Fruit fly (Drosophila melanogaster) whole organism, embryonic: ENCODE data around the gene Teh2.

ENCODE experiments used
- Aef1 ChIP-seq: fragments of 200-800 bp; sonication (Bioruptor generic); IDR thresholded peaks from 3 replicates; pipeline ENCODE4 v1.3.6; 2022; ENCODE audit warnings: missing biosample characterization, missing genetic modification characterization
- Atf3 ChIP-seq: fragments of 200-800 bp; sonication (Bioruptor generic); optimal IDR thresholded peaks from 3 replicates; lab custom pipeline; 2016; ENCODE audit warnings: missing biosample characterization, missing genetic modification characterization
- C15 ChIP-seq: fragments of 200-800 bp; sonication (Bioruptor generic); IDR thresholded peaks from 3 replicates; pipeline ENCODE4 v1.3.6; 2022; ENCODE audit warnings: missing biosample characterization, missing genetic modification characterization
- CG10366 ChIP-seq: fragments of 200-800 bp; sonication (Bioruptor generic); IDR thresholded peaks from 2 replicates; pipeline ENCODE4 v1.3.6; 2022; ENCODE audit warnings: missing biosample characterization, missing genetic modification characterization
- CG10959 ChIP-seq: fragments of 200-800 bp; sonication (Bioruptor generic); IDR thresholded peaks from 2 replicates; pipeline ENCODE4 v1.3.6; 2022; ENCODE audit warnings: missing biosample characterization, missing genetic modification characterization
- CG11247 ChIP-seq: fragments of 200-800 bp; sonication (Bioruptor generic); IDR thresholded peaks from 2 replicates; pipeline ENCODE4 v1.3.6; 2022; ENCODE audit warnings: missing biosample characterization, missing genetic modification characterization
- CG12219 ChIP-seq: fragments of 200-800 bp; sonication (Bioruptor generic); optimal IDR thresholded peaks from 3 replicates; lab custom pipeline; 2018; ENCODE audit warnings: missing biosample characterization, mild to moderate bottlenecking, missing genetic modification characterization
- CG15696 ChIP-seq: fragments of 200-800 bp; sonication (Bioruptor generic); optimal IDR thresholded peaks from 2 replicates; lab custom pipeline; 2019; ENCODE audit warnings: missing biosample characterization, mild to moderate bottlenecking, missing genetic modification characterization, moderate library complexity
- CG18764 ChIP-seq: fragments of 200-800 bp; sonication (Bioruptor generic); optimal IDR thresholded peaks from 3 replicates; lab custom pipeline; 2016; ENCODE audit warnings: missing biosample characterization, missing genetic modification characterization
- CG31224 ChIP-seq: fragments of 200-800 bp; sonication (Bioruptor generic); IDR thresholded peaks from 2 replicates; pipeline ENCODE4 v1.3.6; 2022; ENCODE audit warnings: missing biosample characterization, missing genetic modification characterization
- CG3726 ChIP-seq: fragments of 200-800 bp; sonication (Bioruptor generic); IDR thresholded peaks from 3 replicates; pipeline ENCODE4, ENCODE4 v1.3.6; 2022; ENCODE audit warnings: missing biosample characterization, missing genetic modification characterization
- CG4730 ChIP-seq: fragments of 200-800 bp; sonication (Bioruptor generic); IDR thresholded peaks from 2 replicates; pipeline ENCODE4 v1.3.6; 2022; ENCODE audit warnings: missing biosample characterization, missing genetic modification characterization
- CG6854 ChIP-seq: fragments of 200-800 bp; sonication (Bioruptor generic); optimal IDR thresholded peaks from 3 replicates; lab custom pipeline; 2017; ENCODE audit warnings: missing biosample characterization, mild to moderate bottlenecking, missing genetic modification characterization
- CG7745 ChIP-seq: fragments of 200-800 bp; sonication (Bioruptor generic); optimal IDR thresholded peaks from 2 replicates; lab custom pipeline; 2018; ENCODE audit warnings: missing biosample characterization, mild to moderate bottlenecking, missing genetic modification characterization, moderate library complexity
- CG7963 ChIP-seq: fragments of 200-800 bp; sonication (Bioruptor generic); IDR thresholded peaks from 3 replicates; pipeline ENCODE4 v1.3.6; 2022; ENCODE audit warnings: missing biosample characterization, missing genetic modification characterization; ENCODE audit not compliant: partially characterized antibody
- CG8478 ChIP-seq: fragments of >200 bp; optimal IDR thresholded peaks from 2 replicates; lab custom pipeline; 2018
- CG8765 ChIP-seq: fragments of 200-800 bp; sonication (Bioruptor generic); IDR thresholded peaks from 2 replicates; pipeline ENCODE4 v1.3.6; 2022; ENCODE audit warnings: missing biosample characterization, missing genetic modification characterization
- CG8944 ChIP-seq: fragments of 200-800 bp; sonication (Bioruptor generic); optimal IDR thresholded peaks from 3 replicates; lab custom pipeline; 2016; ENCODE audit warnings: missing biosample characterization, missing genetic modification characterization
- CG9215 ChIP-seq: fragments of 200-800 bp; sonication (Bioruptor generic); IDR thresholded peaks from 2 replicates; pipeline ENCODE4 v1.3.6; 2022; ENCODE audit warnings: missing biosample characterization, missing genetic modification characterization
- Dll ChIP-seq: fragments of 200-800 bp; sonication (Bioruptor generic); IDR thresholded peaks from 4 replicates; pipeline ENCODE4 v1.3.6; 2022; ENCODE audit warnings: missing biosample characterization, missing genetic modification characterization; ENCODE audit not compliant: partially characterized antibody
- Doc3 ChIP-seq: fragments of 200-800 bp; sonication (Bioruptor generic); IDR thresholded peaks from 3 replicates; pipeline ENCODE4 v1.3.6; 2022; ENCODE audit warnings: missing biosample characterization, missing genetic modification characterization; ENCODE audit not compliant: partially characterized antibody
- Ets65A ChIP-seq: fragments of 200-800 bp; sonication (Bioruptor generic); peaks from one replicate; lab custom pipeline; 2016; ENCODE audit warnings: missing biosample characterization, missing genetic modification characterization
- Fer1 ChIP-seq: fragments of 200-800 bp; sonication (Bioruptor generic); optimal IDR thresholded peaks from 2 replicates; lab custom pipeline; 2017; ENCODE audit warnings: missing biosample characterization, mild to moderate bottlenecking, missing genetic modification characterization
- Gsc ChIP-seq: fragments of 200-800 bp; sonication (Bioruptor generic); IDR thresholded peaks from 2 replicates; pipeline ENCODE4 v1.3.6; 2022; ENCODE audit warnings: missing biosample characterization, missing genetic modification characterization
- H2.0 ChIP-seq: fragments of 200-800 bp; sonication (Bioruptor generic); IDR thresholded peaks from 2 replicates; pipeline ENCODE4 v1.3.6; 2022; ENCODE audit warnings: missing biosample characterization, missing genetic modification characterization
- Ptx1 ChIP-seq: fragments of 200-800 bp; sonication (Bioruptor generic); IDR thresholded peaks from 2 replicates; pipeline ENCODE4 v1.3.6; 2022; ENCODE audit warnings: missing biosample characterization, missing genetic modification characterization
- Rfx ChIP-seq: fragments of 200-800 bp; sonication (Bioruptor generic); IDR thresholded peaks from 2 replicates; pipeline ENCODE4 v1.3.6; 2022; ENCODE audit warnings: missing biosample characterization, missing genetic modification characterization
- ac ChIP-seq: fragments of 200-800 bp; sonication (Bioruptor generic); optimal IDR thresholded peaks from 3 replicates; lab custom pipeline; 2017; ENCODE audit warnings: missing biosample characterization, mild to moderate bottlenecking, missing genetic modification characterization
- al ChIP-seq: fragments of 200-800 bp; sonication (Bioruptor generic); IDR thresholded peaks from 2 replicates; pipeline ENCODE4 v1.3.6; 2022; ENCODE audit warnings: missing biosample characterization, missing genetic modification characterization
- bowl ChIP-seq: fragments of 200-800 bp; sonication (Bioruptor generic); IDR thresholded peaks from 2 replicates; pipeline ENCODE4 v1.3.6; 2022; ENCODE audit warnings: missing biosample characterization, missing genetic modification characterization
- disco-r ChIP-seq: fragments of 200-800 bp; sonication (Bioruptor generic); optimal IDR thresholded peaks from 2 replicates; lab custom pipeline; 2016; ENCODE audit warnings: missing biosample characterization, missing genetic modification characterization
- dmrt11E ChIP-seq: fragments of 200-800 bp; sonication (Bioruptor generic); optimal IDR thresholded peaks from 3 replicates; lab custom pipeline; 2018; ENCODE audit warnings: missing biosample characterization, mild to moderate bottlenecking, missing genetic modification characterization, moderate library complexity
- fd3F ChIP-seq: fragments of 200-800 bp; sonication (Bioruptor generic); optimal IDR thresholded peaks from 2 replicates; lab custom pipeline; 2018; ENCODE audit warnings: missing biosample characterization, mild to moderate bottlenecking, missing genetic modification characterization, moderate library complexity
- fu2 ChIP-seq: fragments of 200-800 bp; sonication (Bioruptor generic); optimal IDR thresholded peaks from 2 replicates; lab custom pipeline; 2016; ENCODE audit warnings: missing biosample characterization, missing genetic modification characterization
- gt ChIP-seq: fragments of 200-800 bp; sonication (Bioruptor generic); IDR thresholded peaks from 2 replicates; pipeline ENCODE4 v1.3.6; 2022; ENCODE audit warnings: missing biosample characterization, missing genetic modification characterization
- hbn ChIP-seq: fragments of 200-800 bp; sonication (Bioruptor generic); IDR thresholded peaks from 2 replicates; pipeline ENCODE4 v1.3.6; 2022; ENCODE audit warnings: missing biosample characterization, missing genetic modification characterization; ENCODE audit not compliant: partially characterized antibody
- hkb ChIP-seq, 2 experiments: fragments of 200-800 bp in 1 of 2; fragments of >200 bp in 1 of 2; sonication (Bioruptor generic) in 1 of 2; IDR thresholded peaks in 1 of 2; optimal IDR thresholded peaks in 1 of 2; 2 replicates each; pipeline versions ENCODE4 v1.3.6 to Lab custom; 2017 to 2022; ENCODE audit warnings: missing biosample characterization in 1 of 2, missing genetic modification characterization in 1 of 2
- ind ChIP-seq: fragments of 200-800 bp; sonication (Bioruptor generic); optimal IDR thresholded peaks from 3 replicates; lab custom pipeline; 2016; ENCODE audit warnings: missing biosample characterization, missing genetic modification characterization
- jigr1 ChIP-seq: fragments of 200-800 bp; sonication (Bioruptor generic); IDR thresholded peaks from 3 replicates; pipeline ENCODE4 v1.3.6; 2022; ENCODE audit warnings: missing biosample characterization, missing genetic modification characterization
- kay ChIP-seq: fragments of 200-800 bp; sonication (Bioruptor generic); optimal IDR thresholded peaks from 2 replicates; lab custom pipeline; 2016; ENCODE audit warnings: missing biosample characterization, missing genetic modification characterization
- lab ChIP-seq: fragments of 200-800 bp; sonication (Bioruptor generic); optimal IDR thresholded peaks from 3 replicates; lab custom pipeline; 2017; ENCODE audit warnings: missing biosample characterization, missing genetic modification characterization, mild to moderate bottlenecking, moderate library complexity, missing genetic modification reagents
- luna ChIP-seq: fragments of 200-800 bp; sonication (Bioruptor generic); optimal IDR thresholded peaks from 2 replicates; lab custom pipeline; 2016; ENCODE audit warnings: missing biosample characterization, missing genetic modification characterization
- pb ChIP-seq: fragments of 200-800 bp; sonication (Bioruptor generic); optimal IDR thresholded peaks from 3 replicates; lab custom pipeline; 2016; ENCODE audit warnings: missing biosample characterization, missing genetic modification characterization
- pho ChIP-seq: fragments of 200-800 bp; sonication (Bioruptor generic); optimal IDR thresholded peaks from 2 replicates; lab custom pipeline; 2016; ENCODE audit warnings: missing biosample characterization, missing genetic modification characterization
- sima ChIP-seq: fragments of 200-800 bp; sonication (Bioruptor generic); optimal IDR thresholded peaks from 2 replicates; lab custom pipeline; 2016; ENCODE audit warnings: missing biosample characterization, missing genetic modification characterization
- stc ChIP-seq: fragments of 200-800 bp; sonication (Bioruptor generic); IDR thresholded peaks from 2 replicates; pipeline ENCODE4 v1.3.6; 2022; ENCODE audit warnings: missing biosample characterization, missing genetic modification characterization
- tgo ChIP-seq: fragments of 200-800 bp; sonication (Bioruptor generic); IDR thresholded peaks from 3 replicates; pipeline ENCODE4 v1.3.6; 2022; ENCODE audit warnings: missing biosample characterization, missing genetic modification characterization
- unc-4 ChIP-seq: fragments of 200-800 bp; sonication (Bioruptor generic); IDR thresholded peaks from 2 replicates; pipeline ENCODE4 v1.3.6; 2022; ENCODE audit warnings: missing biosample characterization, missing genetic modification characterization; ENCODE audit not compliant: partially characterized antibody
- usp ChIP-seq: fragments of >200 bp; optimal IDR thresholded peaks from 2 replicates; lab custom pipeline; 2017; ENCODE audit warnings: missing biosample characterization, missing genetic modification characterization
- vvl ChIP-seq: fragments of 200-800 bp; sonication (Bioruptor generic); IDR thresholded peaks from 2 replicates; pipeline ENCODE4 v1.3.6; 2022; ENCODE audit warnings: missing biosample characterization, missing genetic modification characterization
- zf30C ChIP-seq: fragments of 200-800 bp; sonication (Bioruptor generic); optimal IDR thresholded peaks from 3 replicates; lab custom pipeline; 2018; ENCODE audit warnings: missing biosample characterization, mild to moderate bottlenecking, missing genetic modification characterization

Gene Teh2

dm6 chr3L:4228187-4228836 is 40.5 kb upstream of the Teh2 start (continued):
- TF ChIP-seq CG15696 (tag; lab: Kevin White, UChicago) (peak; percentile 87), al (GFP tag; lab: Robert Waterston, UW) (peak; percentile 68), CG8765 (GFP tag; lab: Robert Waterston, UW) (peak; percentile 76; the same call in 1 of the 2 replicates), CG8944 (GFP tag; lab: Kevin White, UChicago) (peak; percentile 93), Gsc (GFP tag; lab: Robert Waterston, UW) (peak; percentile 94), Atf3 (GFP tag; lab: Kevin White, UChicago) (peak; percentile 97), bowl (peak; percentile 93), CG31224 (GFP tag; lab: Robert Waterston, UW) (peak; percentile 82), CG8478 (lab: Kevin White, UChicago) (no peak), stc (peak; percentile 97), jigr1 (GFP tag; lab: Robert Waterston, UW) (peak; percentile 93), luna (no peak), disco-r (peak; percentile 87), Ets65A (GFP tag; lab: Kevin White, UChicago) (peak; percentile 99), CG18764 (GFP tag; lab: Kevin White, UChicago) (peak; percentile 92), sima (GFP tag; lab: Kevin White, UChicago) (peak; percentile 91), Doc3 (GFP tag; lab: Robert Waterston, UW) (no peak), CG3726 (GFP tag; lab: Robert Waterston, UW) (peak; percentile 95), pb (peak; percentile 94), pho (peak; percentile 78), fd3F (GFP tag; lab: Kevin White, UChicago) (peak; percentile 84), C15 (GFP tag; lab: Robert Waterston, UW) (peak; percentile 90; the same call in 2 of the 3 replicates), Rfx (GFP tag; lab: Robert Waterston, UW) (peak; percentile 91), CG6854 (GFP tag; lab: Kevin White, UChicago) (peak; percentile 69), ac (GFP tag; lab: Kevin White, UChicago) (peak; percentile 82), ind (peak; percentile 93), usp (GFP tag; lab: Kevin White, UChicago) (no peak), H2.0 (GFP tag; lab: Robert Waterston, UW) (peak; percentile 96), Fer1 (peak; percentile 94), CG12219 (GFP tag; lab: Kevin White, UChicago) (peak; percentile 97), Aef1 (GFP tag; lab: Robert Waterston, UW) (peak; percentile 95), CG9215 (peak; percentile 83), hbn (GFP tag; lab: Robert Waterston, UW) (no peak), Ptx1 (GFP tag; lab: Robert Waterston, UW) (peak; percentile 98), tgo (GFP tag; lab: Robert Waterston, UW) (peak; percentile 96), Dll (GFP tag; lab: Robert Waterston, UW) (no peak), kay (GFP tag; lab: Kevin White, UChicago) (peak; percentile 87), CG10366 (GFP tag; lab: Robert Waterston, UW) (peak; percentile 98), unc-4 (GFP tag; lab: Robert Waterston, UW) (no peak), CG10959 (GFP tag; lab: Robert Waterston, UW) (peak; percentile 94), zf30C (GFP tag; lab: Kevin White, UChicago) (peak; percentile 91), CG4730 (GFP tag; lab: Robert Waterston, UW) (peak; percentile 93), lab (peak; percentile 96), fu2 (peak; percentile 84), CG11247 (GFP tag; lab: Robert Waterston, UW) (peak; percentile 93), hkb (optimal IDR thresholded peaks at IDR 0.05; lab: Kevin White, UChicago) (no peak), hkb (GFP tag; IDR thresholded peaks at IDR 0.05; lab: Robert Waterston, UW) (peak; percentile 98), CG7745 (tag; lab: Kevin White, UChicago) (peak; percentile 53), CG7963 (GFP tag; lab: Robert Waterston, UW) (no peak), dmrt11E (tag; lab: Kevin White, UChicago) (peak; percentile 97), vvl (GFP tag; lab: Robert Waterston, UW) (peak; percentile 99), gt (GFP tag; lab: Robert Waterston, UW) (peak; percentile 94)
